Worm (Caenorhabditis elegans): ENCODE measurements around the gene F58E6.13.

- TF ChIP-seq him-1 (tag; optimal IDR thresholded peaks at IDR 0.05) (no peak), W03F9.2 (tag; optimal IDR thresholded peaks at IDR 0.05) (no peak)
Measured at ce11 chrV:9786721-9787131, 41.7 kb downstream of the F58E6.13 start, which contains the start of gene F46B6.6.
